Fruit fly (Drosophila melanogaster) whole organism, wandering third instar larva: ENCODE measurements around the gene Usp12-46.

Experiments
- Abd-B ChIP-seq: fragments of >200 bp; optimal IDR thresholded peaks from 2 replicates; lab custom pipeline; 2017; ENCODE audit warnings: missing biosample characterization, missing genetic modification characterization
- CG32264 ChIP-seq: fragments of 200-800 bp; sonication (Bioruptor generic); optimal IDR thresholded peaks from 2 replicates; lab custom pipeline; 2016; ENCODE audit warnings: missing biosample characterization, missing genetic modification characterization
- CG9705 ChIP-seq: fragments of 200-800 bp; sonication (Bioruptor generic); optimal IDR thresholded peaks from 2 replicates; lab custom pipeline; 2018; ENCODE audit warnings: missing biosample characterization, mild to moderate bottlenecking, missing genetic modification characterization
- CrebA ChIP-seq: fragments of 200-800 bp; sonication (Bioruptor generic); optimal IDR thresholded peaks from 2 replicates; lab custom pipeline; 2016; ENCODE audit warnings: missing biosample characterization, mild to moderate bottlenecking, missing genetic modification characterization, borderline replicate concordance
- Dfd ChIP-seq: fragments of >200 bp; optimal IDR thresholded peaks from 2 replicates; lab custom pipeline; 2017; ENCODE audit warnings: missing biosample characterization, missing genetic modification characterization
- Dif ChIP-seq: fragments of 200-275, 200-300 bp; sonication (Bioruptor generic); optimal IDR thresholded peaks from 2 replicates; lab custom pipeline; 2018; ENCODE audit warnings: missing biosample characterization, missing genetic modification characterization; ENCODE audit not compliant: partially characterized antibody
- Hnf4 ChIP-seq: fragments of 200-800 bp; sonication (Bioruptor generic); optimal IDR thresholded peaks from 2 replicates; lab custom pipeline; 2016; ENCODE audit warnings: missing biosample characterization, mild to moderate bottlenecking, missing genetic modification characterization
- Hr83 ChIP-seq: fragments of 200-300 bp; sonication (Bioruptor generic); optimal IDR thresholded peaks from 2 replicates; lab custom pipeline; 2016; ENCODE audit warnings: missing biosample characterization, mild to moderate bottlenecking, missing genetic modification characterization, moderate library complexity; ENCODE audit not compliant: poor library complexity, severe bottlenecking
- Jra ChIP-seq: sonication (Bioruptor generic); optimal IDR thresholded peaks from 2 replicates; lab custom pipeline; 2016; ENCODE audit warnings: missing biosample characterization, missing genetic modification characterization
- Mio ChIP-seq: sonication (Bioruptor generic); optimal IDR thresholded peaks from 2 replicates; lab custom pipeline; 2016; ENCODE audit warnings: missing biosample characterization, missing genetic modification characterization
- Myc ChIP-seq: fragments of >200 bp; optimal IDR thresholded peaks from 2 replicates; lab custom pipeline; 2017
- N ChIP-seq: fragments of >200 bp; optimal IDR thresholded peaks from 2 replicates; lab custom pipeline; 2018; ENCODE audit warnings: missing biosample characterization, missing external identifiers, missing genetic modification characterization
- OdsH ChIP-seq: fragments of 200-800 bp; sonication (Bioruptor generic); optimal IDR thresholded peaks from 2 replicates; lab custom pipeline; 2016; ENCODE audit warnings: missing biosample characterization, mild to moderate bottlenecking, missing genetic modification characterization
- Rel ChIP-seq, 2 experiments: fragments of 200-800 bp; sonication (Bioruptor generic) in 1 of 2; optimal IDR thresholded peaks; 2 replicates in 1 of 2; 3 replicates in 1 of 2; lab custom pipeline; 2016 to 2019; ENCODE audit warnings: mild to moderate bottlenecking in 2 of 2, missing biosample characterization in 2 of 2, missing genetic modification characterization in 2 of 2, moderate library complexity in 1 of 2
- Sp1 ChIP-seq: fragments of 200-800 bp; sonication (Bioruptor generic); optimal IDR thresholded peaks from 3 replicates; lab custom pipeline; 2019; ENCODE audit warnings: missing biosample characterization, mild to moderate bottlenecking, missing genetic modification characterization, moderate library complexity
- Vsx2 ChIP-seq: fragments of 200-300, 225-300 bp; sonication (Bioruptor generic); optimal IDR thresholded peaks from 2 replicates; lab custom pipeline; 2018; ENCODE audit warnings: missing biosample characterization, missing genetic modification characterization; ENCODE audit not compliant: partially characterized antibody
- br ChIP-seq: fragments of 200-800 bp; sonication (Bioruptor generic); optimal IDR thresholded peaks from 2 replicates; lab custom pipeline; 2016; ENCODE audit warnings: missing biosample characterization, missing genetic modification characterization
- brk ChIP-seq: fragments of 200-800 bp; sonication (Bioruptor generic); optimal IDR thresholded peaks from 2 replicates; lab custom pipeline; 2016; ENCODE audit warnings: missing biosample characterization, mild to moderate bottlenecking, missing genetic modification characterization
- dl ChIP-seq, 2 experiments: fragments of 175-275, 200-275 bp in 1 of 2; fragments of 200-275 bp in 1 of 2; sonication (Bioruptor generic); optimal IDR thresholded peaks; lab custom pipeline; 2018; ENCODE audit warnings: mild to moderate bottlenecking in 2 of 2, missing biosample characterization in 2 of 2, missing genetic modification characterization in 2 of 2, moderate library complexity in 2 of 2; ENCODE audit not compliant: partially characterized antibody in 2 of 2, insufficient read depth in 1 of 2
- dsf ChIP-seq: sonication (Bioruptor generic); optimal IDR thresholded peaks from 2 replicates; lab custom pipeline; 2016; ENCODE audit warnings: missing biosample characterization, missing genetic modification characterization, borderline replicate concordance
- ey ChIP-seq: fragments of 200-800 bp; sonication (Bioruptor generic); optimal IDR thresholded peaks from 2 replicates; lab custom pipeline; 2016; ENCODE audit warnings: missing biosample characterization, missing genetic modification characterization
- foxo ChIP-seq, 2 experiments: fragments of 200-800 bp; sonication (Bioruptor generic); optimal IDR thresholded peaks; 2 replicates in 1 of 2; 3 replicates in 1 of 2; lab custom pipeline; 2016 to 2017; ENCODE audit warnings: missing biosample characterization in 2 of 2, missing genetic modification characterization in 2 of 2
- h ChIP-seq: fragments of 200-800 bp; sonication (Bioruptor generic); optimal IDR thresholded peaks from 3 replicates; lab custom pipeline; 2016; ENCODE audit warnings: missing biosample characterization, mild to moderate bottlenecking, missing genetic modification characterization
- jim ChIP-seq: fragments of 175-275, 200-325 bp; sonication (Bioruptor generic); optimal IDR thresholded peaks from 2 replicates; lab custom pipeline; 2016; ENCODE audit warnings: missing biosample characterization, mild to moderate bottlenecking, missing genetic modification characterization
- lola ChIP-seq: fragments of >200 bp; optimal IDR thresholded peaks from 2 replicates; lab custom pipeline; 2017; ENCODE audit warnings: missing biosample characterization, missing genetic modification characterization
- pan ChIP-seq: fragments of >200 bp; optimal IDR thresholded peaks from 2 replicates; lab custom pipeline; 2017
- sage ChIP-seq: fragments of 200-800 bp; sonication (Bioruptor generic); optimal IDR thresholded peaks from 2 replicates; lab custom pipeline; 2016; ENCODE audit warnings: missing biosample characterization, mild to moderate bottlenecking, missing genetic modification characterization
- sv ChIP-seq: fragments of 200-800 bp; sonication (Bioruptor generic); optimal IDR thresholded peaks from 3 replicates; lab custom pipeline; 2016; ENCODE audit warnings: missing biosample characterization, missing genetic modification characterization
- tai ChIP-seq: sonication (Bioruptor generic); optimal IDR thresholded peaks from 2 replicates; lab custom pipeline; 2016; ENCODE audit warnings: missing biosample characterization, missing genetic modification characterization
- usp ChIP-seq: fragments of >200 bp; optimal IDR thresholded peaks from 2 replicates; lab custom pipeline; 2017; ENCODE audit warnings: missing biosample characterization, missing genetic modification characterization
- woc ChIP-seq: sonication (Bioruptor generic); optimal IDR thresholded peaks from 2 replicates; lab custom pipeline; 2016; ENCODE audit warnings: missing biosample characterization, mild to moderate bottlenecking, missing genetic modification characterization

Gene Usp12-46

DNA sequence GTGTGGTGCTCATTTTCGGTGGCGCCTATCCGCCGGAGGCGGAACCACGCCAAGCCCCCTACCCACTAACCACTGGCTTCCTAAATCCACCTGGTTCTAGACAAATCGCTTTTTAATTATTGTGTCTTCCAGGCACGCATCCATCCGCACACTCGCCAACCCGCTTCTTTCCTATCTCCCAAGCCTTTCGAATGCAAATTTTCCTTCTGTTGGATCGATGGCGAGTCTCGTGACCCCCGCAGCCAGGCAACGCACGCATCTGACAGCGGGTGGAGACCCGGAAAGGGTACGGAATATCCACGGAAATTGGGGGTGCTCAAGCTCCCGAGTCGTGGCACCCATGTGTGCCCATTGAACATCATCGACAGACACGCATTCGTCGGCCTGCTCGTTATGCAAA is 43.5 kb upstream of the Usp12-46 start, which contains the start of gene CG13842:
TSS of gene CG13842 (minus strand) at position 101 of the 400 bp plus-strand sequence.
- TF ChIP-seq dl (GFP tag; optimal IDR thresholded peaks at IDR 0.05; lab: Kevin White, UChicago; ENCODE audit: insufficient read depth in 1 of 2, partially characterized antibody in 2 of 2) (no peak), Rel (GFP tag; optimal IDR thresholded peaks at IDR 0.05; lab: Kevin White, UChicago) (no peak), Rel (tag; optimal IDR thresholded peaks at IDR 0.05; lab: Kevin White, UChicago) (no peak)

DNA sequence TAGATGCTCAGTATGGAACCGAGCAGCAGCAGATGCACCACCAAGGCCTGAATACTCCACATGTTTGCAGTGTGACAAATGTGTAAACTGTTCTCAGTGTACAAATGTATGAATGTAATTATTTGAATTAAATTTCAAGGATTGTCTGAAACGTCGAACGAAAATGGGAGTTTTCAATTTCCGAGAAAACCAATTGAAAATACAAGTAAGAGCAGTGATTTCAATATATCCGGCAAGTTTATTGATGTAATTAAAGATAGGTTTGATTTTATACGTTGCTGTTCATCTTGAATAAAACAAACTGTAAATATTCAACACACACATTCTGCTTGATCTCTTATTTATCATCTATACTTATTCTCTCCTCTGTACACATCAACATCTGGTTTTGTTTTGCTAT is 40.0 kb upstream of the Usp12-46 start, which contains the start of gene CG4907:
TSS of gene CG4907 (minus strand) at position 101 of the 400 bp plus-strand sequence.
- no peak for TF ChIP-seq pan
- no peak for TF ChIP-seq Sp1 (GFP tag; lab: Kevin White, UChicago)
- TF ChIP-seq usp (GFP tag; lab: Kevin White, UChicago) = no peak
- TF ChIP-seq N (GFP tag; lab: Kevin White, UChicago) = no peak
- no peak for TF ChIP-seq Dif (GFP tag; lab: Kevin White, UChicago)
- TF ChIP-seq CG32264 (GFP tag; lab: Kevin White, UChicago) = no peak
- TF ChIP-seq CrebA (GFP tag; lab: Kevin White, UChicago) = no peak
- TF ChIP-seq lola = no peak
- TF ChIP-seq ey (GFP tag; lab: Kevin White, UChicago) = no peak
- TF ChIP-seq Vsx2 = no peak
- TF ChIP-seq Rel (GFP tag; optimal IDR thresholded peaks at IDR 0.05; lab: Kevin White, UChicago) = no peak
- TF ChIP-seq Rel (tag; optimal IDR thresholded peaks at IDR 0.05; lab: Kevin White, UChicago) = no peak
- TF ChIP-seq Mio = no peak
- no peak for TF ChIP-seq jim (GFP tag; lab: Kevin White, UChicago)
- TF ChIP-seq br (GFP tag; lab: Kevin White, UChicago) = no peak
- TF ChIP-seq OdsH (GFP tag; lab: Kevin White, UChicago) = no peak
- TF ChIP-seq Dfd (GFP tag; lab: Kevin White, UChicago) = no peak
- no peak for TF ChIP-seq h
- TF ChIP-seq sage (GFP tag; lab: Kevin White, UChicago) = no peak
- no peak for TF ChIP-seq dl (GFP tag; optimal IDR thresholded peaks at IDR 0.05; lab: Kevin White, UChicago; ENCODE audit: insufficient read depth in 1 of 2, partially characterized antibody in 2 of 2)

DNA sequence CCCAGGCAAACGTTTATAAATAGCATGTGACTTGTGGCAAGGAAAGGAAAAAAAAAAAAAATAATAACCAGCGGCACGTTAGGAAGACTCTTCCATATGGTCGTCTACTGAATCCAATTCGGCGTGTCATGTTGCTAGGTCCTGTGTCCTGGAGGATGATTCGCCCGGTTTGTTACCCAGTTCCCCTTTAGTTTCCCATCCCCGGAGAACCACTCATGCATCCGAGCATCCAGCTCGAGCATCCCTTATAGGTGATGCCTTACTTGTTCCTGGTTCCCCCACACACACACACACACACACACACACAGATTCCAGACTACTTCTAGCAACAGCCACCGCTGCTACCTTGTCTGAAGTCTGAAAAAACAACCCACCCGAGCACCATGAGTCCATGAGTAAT is 32.8 kb upstream of the Usp12-46 start:
- TF ChIP-seq OdsH (GFP tag; lab: Kevin White, UChicago) = no peak
- TF ChIP-seq Jra (GFP tag; lab: Kevin White, UChicago) = no peak
- TF ChIP-seq CrebA (GFP tag; lab: Kevin White, UChicago) = no peak

DNA sequence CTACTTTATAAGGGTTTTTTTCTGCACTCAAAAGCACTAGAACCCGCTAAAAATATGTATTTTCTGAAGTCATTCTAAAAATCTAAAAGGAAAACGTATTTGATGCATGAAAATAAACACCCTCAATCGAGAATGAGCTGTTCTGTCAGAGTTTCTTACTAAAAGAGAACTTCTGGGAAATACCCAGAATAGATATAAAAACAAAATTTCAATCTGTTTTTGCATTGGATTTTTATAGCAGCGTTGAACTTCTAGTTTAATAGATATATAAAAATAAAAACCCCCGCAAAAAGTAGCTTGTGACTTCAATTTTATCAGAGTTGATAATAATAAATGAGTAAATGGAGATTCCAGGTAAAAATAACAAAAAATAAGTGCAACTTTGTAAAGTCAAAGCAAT is 32.3 kb upstream of the Usp12-46 start:
- TF ChIP-seq tai (GFP tag; lab: Kevin White, UChicago) (no peak), foxo (GFP tag; optimal IDR thresholded peaks at IDR 0.05; lab: Kevin White, UChicago) (no peak), CG9705 (GFP tag; lab: Kevin White, UChicago) (no peak), Dfd (GFP tag; lab: Kevin White, UChicago) (no peak), Hr83 (GFP tag; lab: Kevin White, UChicago) (no peak)

DNA sequence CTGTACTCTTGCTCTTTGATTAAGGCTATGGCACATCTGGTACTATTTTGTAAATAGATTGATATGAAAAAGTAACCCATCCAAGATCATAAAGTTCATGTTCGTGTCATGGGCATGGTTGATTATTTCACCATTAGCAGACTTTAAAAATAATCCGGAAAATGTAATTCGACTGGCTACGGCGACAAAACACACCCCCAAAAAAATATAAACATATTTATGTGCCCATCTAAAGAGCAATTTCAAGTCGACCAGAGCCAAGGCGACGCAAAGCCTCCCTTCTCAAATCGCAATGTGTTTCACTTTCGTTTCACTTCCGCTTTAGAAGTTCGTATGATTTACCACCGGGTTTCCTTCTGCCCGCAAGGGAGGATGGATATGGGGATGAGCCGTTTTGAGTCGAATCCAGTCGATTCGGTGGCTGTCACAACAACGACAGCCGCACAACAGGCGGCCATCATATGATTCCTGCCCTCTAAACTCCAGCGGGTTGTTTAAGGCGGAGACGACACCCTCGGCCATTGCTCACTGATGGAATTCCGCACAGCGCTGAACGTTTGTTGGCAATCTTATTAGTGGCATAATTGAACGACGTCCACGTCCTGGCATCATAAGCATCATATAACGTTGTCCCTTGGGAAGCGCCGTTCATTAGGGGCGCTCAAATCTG is 31.6 kb upstream of the Usp12-46 start:
- no peak for TF ChIP-seq Myc
- TF ChIP-seq Sp1 (GFP tag; lab: Kevin White, UChicago) = no peak
- TF ChIP-seq Rel (GFP tag; optimal IDR thresholded peaks at IDR 0.05; lab: Kevin White, UChicago) = no peak
- no peak for TF ChIP-seq Rel (tag; optimal IDR thresholded peaks at IDR 0.05; lab: Kevin White, UChicago)
- no peak for TF ChIP-seq Hnf4 (GFP tag; lab: Kevin White, UChicago)
- no peak for TF ChIP-seq CG32264 (GFP tag; lab: Kevin White, UChicago)
- TF ChIP-seq Dif (GFP tag; lab: Kevin White, UChicago) = no peak
- TF ChIP-seq CG9705 (GFP tag; lab: Kevin White, UChicago) = no peak
- TF ChIP-seq h = no peak
- TF ChIP-seq dsf (GFP tag; lab: Kevin White, UChicago) = no peak
- TF ChIP-seq Abd-B = no peak
- TF ChIP-seq Jra (GFP tag; lab: Kevin White, UChicago) = no peak
- no peak for TF ChIP-seq foxo (GFP tag; optimal IDR thresholded peaks at IDR 0.05; lab: Kevin White, UChicago)
- TF ChIP-seq Hr83 (GFP tag; lab: Kevin White, UChicago) = no peak
- TF ChIP-seq sv (GFP tag; lab: Kevin White, UChicago) = no peak
- no peak for TF ChIP-seq brk (GFP tag; lab: Kevin White, UChicago)
- no peak for TF ChIP-seq lola
- no peak for TF ChIP-seq CrebA (GFP tag; lab: Kevin White, UChicago)
- no peak for TF ChIP-seq jim (GFP tag; lab: Kevin White, UChicago)
- no peak for TF ChIP-seq woc (GFP tag; lab: Kevin White, UChicago)
